Worm (Caenorhabditis elegans): ENCODE results near the gene hsp-60.

- TF ChIP-seq lin-38 (GFP tag; IDR thresholded peaks at IDR 0.05) (no peak), daf-16 (GFP tag; optimal IDR thresholded peaks at IDR 0.05) (no peak), daf-16 (tag; optimal IDR thresholded peaks at IDR 0.05) (no peak), nhr-77 (tag; optimal IDR thresholded peaks at IDR 0.05) (no peak), zag-1 (tag; optimal IDR thresholded peaks at IDR 0.05) (no peak)
Measured at ce11 chrIII:1607659-1608058, 11.9 kb upstream of the hsp-60 start.
